Worm (Caenorhabditis elegans) whole organism, L4/young adult: Measurements from ENCODE around the gene C31H1.2.

ENCODE experiments used
- W03F9.2 ChIP-seq: fragments of 150-350 bp; optimal IDR thresholded peaks from 2 replicates; lab custom pipeline; 2014; ENCODE audit warnings: missing biosample characterization, missing genetic modification characterization
- dao-5 ChIP-seq: sonication (generic microtip); optimal IDR thresholded peaks from 2 replicates; lab custom pipeline; 2016; ENCODE audit warnings: missing genotype, missing genetic modification characterization, moderate library complexity, missing compliant biosample characterization
- him-1 ChIP-seq: sonication (generic microtip); optimal IDR thresholded peaks from 2 replicates; lab custom pipeline; 2016; ENCODE audit warnings: missing genotype, missing genetic modification reagents, missing genetic modification characterization, missing compliant biosample characterization

Gene C31H1.2

DNA sequence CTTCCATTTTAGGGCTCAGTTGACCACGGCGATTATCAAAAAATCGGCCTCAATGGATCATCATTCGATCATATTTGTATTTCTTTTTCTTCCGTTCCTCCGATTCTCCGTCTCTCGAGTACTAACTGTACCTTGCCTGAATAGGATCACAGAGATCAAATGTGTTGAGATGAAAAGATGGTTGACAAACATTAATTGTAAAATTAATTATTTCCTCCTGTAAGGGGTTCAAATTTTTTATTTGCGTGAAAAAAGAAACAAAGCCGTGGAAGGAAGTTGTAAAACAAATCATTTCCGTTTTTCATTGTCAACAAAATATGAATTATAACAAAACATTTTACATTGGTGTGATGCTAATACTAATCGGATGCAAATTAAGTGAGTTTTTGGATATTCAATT, at the start of gene C31H1.2:
TSS of gene C31H1.2 (plus strand) at position 301 of the 400 bp plus-strand sequence.
- TF ChIP-seq dao-5 (tag; lab: Kevin White, UChicago) (no peak), him-1 (tag; lab: Kevin White, UChicago) (no peak), W03F9.2 (tag; lab: Kevin White, UChicago) (no peak)

ce11 chrIV:5744114-5744513, 47.0 kb upstream of the C31H1.2 start, which contains the start of gene C45E5.1:
C45E5.1 (plus strand) TSS chrIV:5744403.
- TF ChIP-seq dao-5 (tag; lab: Kevin White, UChicago) (no peak), him-1 (tag; lab: Kevin White, UChicago) (no peak), W03F9.2 (tag; lab: Kevin White, UChicago) (no peak)

- TF ChIP-seq dao-5 (tag; lab: Kevin White, UChicago) (no peak), W03F9.2 (tag; lab: Kevin White, UChicago) (no peak), him-1 (tag; lab: Kevin White, UChicago) (no peak)
These were observed 41.2 kb upstream of the C31H1.2 start for ce11 chrIV:5749874-5750273.

ce11 chrIV:5751997-5752396, 39.1 kb upstream of the C31H1.2 start:
- TF ChIP-seq W03F9.2 (tag; lab: Kevin White, UChicago) (no peak), him-1 (tag; lab: Kevin White, UChicago) (no peak)

DNA sequence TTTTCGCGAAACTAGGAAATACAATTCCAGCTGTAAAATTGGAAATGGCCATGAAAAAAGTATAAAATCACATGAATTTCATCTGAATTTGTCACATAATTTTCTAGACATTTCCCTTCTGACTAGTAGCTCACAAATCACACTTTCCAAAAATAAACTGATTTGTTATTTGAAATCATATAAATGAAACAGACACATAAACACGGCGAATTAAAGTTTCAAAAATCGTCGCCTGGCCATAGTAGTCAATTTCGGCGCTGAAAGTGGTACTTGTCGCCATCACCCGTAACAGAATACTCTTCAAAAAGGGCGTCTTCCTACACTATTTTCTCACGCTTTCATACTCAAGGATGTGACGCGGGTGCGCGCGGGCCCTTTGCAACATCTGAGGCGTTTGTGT, 38.4 kb upstream of the C31H1.2 start:
- TF ChIP-seq him-1 (tag; lab: Kevin White, UChicago) = no peak
- TF ChIP-seq dao-5 (tag; lab: Kevin White, UChicago) = no peak
- no peak for TF ChIP-seq W03F9.2 (tag; lab: Kevin White, UChicago)

DNA sequence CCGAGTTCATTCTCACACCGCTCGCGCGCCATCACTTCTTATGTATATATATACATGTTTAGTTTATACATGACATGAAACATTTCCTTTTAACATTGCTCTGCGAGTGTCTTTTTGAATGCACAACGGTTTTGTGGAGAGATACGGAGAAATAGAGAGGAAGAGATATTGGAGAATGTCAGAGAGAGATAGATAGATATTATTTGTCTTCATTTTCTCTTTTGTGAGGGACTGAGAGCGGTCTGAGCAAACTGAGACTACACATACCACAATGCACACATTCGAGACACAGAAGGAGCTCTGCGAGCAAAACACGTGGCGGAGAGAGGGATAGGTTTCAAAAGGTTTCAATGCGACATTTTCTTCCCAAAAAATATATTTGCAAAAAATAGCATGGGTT, 37.8 kb upstream of the C31H1.2 start:
- TF ChIP-seq him-1 (tag; lab: Kevin White, UChicago) (no peak), W03F9.2 (tag; lab: Kevin White, UChicago) (no peak), dao-5 (tag; lab: Kevin White, UChicago) (no peak)

DNA sequence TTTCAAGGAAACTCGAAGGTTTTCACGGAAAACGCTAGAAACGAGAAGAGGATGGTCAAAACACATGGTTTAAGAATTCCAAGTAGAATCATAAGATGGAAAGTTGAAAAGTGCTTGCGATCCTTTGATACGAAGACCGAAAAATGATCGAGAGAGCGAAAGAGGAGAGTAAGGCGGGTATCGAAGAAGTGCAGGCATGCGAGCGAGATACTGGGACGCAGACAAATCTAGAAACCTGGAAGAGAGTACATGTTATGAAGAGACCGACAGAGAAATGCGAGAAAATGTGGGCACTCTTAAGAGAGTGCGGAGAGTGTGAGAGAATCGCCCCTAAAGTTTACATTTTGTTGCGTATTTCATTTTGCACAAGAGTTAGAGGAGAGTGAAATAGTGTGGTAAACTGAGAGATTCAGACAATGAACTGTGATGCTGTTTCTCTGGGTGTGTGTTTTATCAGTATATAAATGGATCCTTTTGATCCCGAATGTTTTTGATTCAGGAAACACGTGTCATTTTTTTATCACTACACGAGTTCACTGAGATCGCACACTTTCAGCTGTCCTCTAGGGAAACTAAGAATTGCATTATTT, 37.0 kb upstream of the C31H1.2 start:
- TF ChIP-seq W03F9.2 (tag; lab: Kevin White, UChicago) (no peak), him-1 (tag; lab: Kevin White, UChicago) (no peak), dao-5 (tag; lab: Kevin White, UChicago) (no peak)

- TF ChIP-seq dao-5 (tag; lab: Kevin White, UChicago) = no peak
- no peak for TF ChIP-seq W03F9.2 (tag; lab: Kevin White, UChicago)
- TF ChIP-seq him-1 (tag; lab: Kevin White, UChicago) = no peak
These were observed 36.3 kb upstream of the C31H1.2 start for ce11 chrIV:5754821-5755220.

- TF ChIP-seq W03F9.2 (tag; lab: Kevin White, UChicago) (no peak), dao-5 (tag; lab: Kevin White, UChicago) (no peak), him-1 (tag; lab: Kevin White, UChicago) (no peak)
These were observed 35.2 kb upstream of the C31H1.2 start for ce11 chrIV:5755922-5756321.

ce11 chrIV:5757762-5758161, 33.3 kb upstream of the C31H1.2 start, which contains the start of gene nhr-46:
nhr-46 (minus strand) TSS chrIV:5757862.
- TF ChIP-seq him-1 (tag; lab: Kevin White, UChicago) (no peak), W03F9.2 (tag; lab: Kevin White, UChicago) (no peak), dao-5 (tag; lab: Kevin White, UChicago) (no peak)

DNA sequence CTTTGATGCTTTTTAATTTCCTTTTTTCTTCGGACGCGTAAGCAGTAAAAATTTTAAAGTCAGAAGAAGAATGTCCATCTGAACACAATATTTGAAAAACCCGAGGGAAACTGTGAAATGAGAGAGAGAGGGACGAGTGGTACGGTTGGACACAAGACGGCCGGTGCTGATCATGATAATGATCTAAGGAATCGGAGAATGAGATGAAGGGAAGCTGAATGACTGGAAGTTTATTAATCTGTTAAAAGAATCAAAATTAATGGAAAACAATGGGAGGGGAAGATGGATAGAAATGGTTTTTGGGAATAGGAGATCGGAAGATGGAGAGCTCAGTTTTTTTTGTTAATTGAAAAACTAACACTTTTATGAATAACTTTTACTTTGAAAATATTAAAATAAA, 32.4 kb upstream of the C31H1.2 start:
- TF ChIP-seq W03F9.2 (tag; lab: Kevin White, UChicago) (no peak), dao-5 (tag; lab: Kevin White, UChicago) (no peak), him-1 (tag; lab: Kevin White, UChicago) (no peak)

ce11 chrIV:5760656-5761055, 30.4 kb upstream of the C31H1.2 start:
- TF ChIP-seq dao-5 (tag; lab: Kevin White, UChicago) (no peak), W03F9.2 (tag; lab: Kevin White, UChicago) (no peak), him-1 (tag; lab: Kevin White, UChicago) (no peak)

ce11 chrIV:5761211-5761907, 29.7 kb upstream of the C31H1.2 start:
- TF ChIP-seq W03F9.2 (tag; lab: Kevin White, UChicago) = no peak

DNA sequence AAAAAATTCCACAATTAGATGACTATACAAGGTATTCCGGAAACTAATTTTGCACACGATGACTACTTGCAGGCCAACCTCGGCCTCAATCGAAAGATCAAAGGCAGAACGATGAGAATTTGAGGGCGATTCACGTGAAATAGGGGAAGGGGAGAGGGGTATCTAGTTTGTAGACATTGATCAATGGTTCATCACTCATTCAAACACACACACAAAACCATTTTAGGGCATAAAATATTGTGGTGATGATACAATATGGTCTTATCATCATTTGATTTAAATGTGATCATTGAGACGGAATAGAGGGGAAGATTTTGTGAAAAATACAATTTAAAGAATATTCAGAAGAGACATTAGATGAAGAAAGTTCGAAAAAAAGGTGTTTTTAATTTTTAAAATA, 28.3 kb upstream of the C31H1.2 start:
- no peak for TF ChIP-seq him-1 (tag; lab: Kevin White, UChicago)
- no peak for TF ChIP-seq W03F9.2 (tag; lab: Kevin White, UChicago)
- no peak for TF ChIP-seq dao-5 (tag; lab: Kevin White, UChicago)
